Fruit fly (Drosophila melanogaster): ENCODE data around the gene Ada2a.

DNA sequence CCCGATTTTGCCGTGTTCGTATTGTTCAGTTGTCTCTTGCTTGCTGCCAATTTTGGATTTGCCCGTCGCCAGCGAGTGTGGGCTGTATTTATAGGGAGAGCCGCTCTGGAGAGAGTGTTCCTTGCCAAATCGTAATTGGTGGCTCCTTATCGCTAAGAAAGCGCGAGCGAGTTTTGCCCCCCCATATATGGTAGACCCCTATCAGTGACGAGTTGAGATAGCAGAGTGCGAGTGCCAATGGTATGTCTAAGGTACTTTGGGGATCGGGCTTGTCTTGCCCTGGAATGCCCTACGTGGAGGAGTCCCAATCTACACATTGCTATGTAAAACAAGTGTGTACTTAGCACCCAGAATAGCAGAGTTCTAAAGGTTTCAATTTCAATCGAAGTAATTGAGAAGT, 24.2 kb upstream of the Ada2a start, which contains the start of gene CG7142:
- TF ChIP-seq CG9948 (tag; optimal IDR thresholded peaks at IDR 0.05) (no peak), Pif1B (GFP tag; optimal IDR thresholded peaks at IDR 0.05) (no peak), CG8301 (tag; optimal IDR thresholded peaks at IDR 0.05) (no peak), fd96Ca (GFP tag; IDR thresholded peaks at IDR 0.05) (no peak), gl (tag; optimal IDR thresholded peaks at IDR 0.05) (no peak), rn (GFP tag; IDR thresholded peaks at IDR 0.05) (no peak), CG15710 (tag; optimal IDR thresholded peaks at IDR 0.05) (no peak)

Data from whole organism, pupa.